Fruit fly (Drosophila melanogaster) whole organism, embryonic: Measurements from ENCODE around the gene Dif.

Experiments
- ATbp ChIP-seq: fragments of 200-800 bp; sonication (Bioruptor generic); optimal IDR thresholded peaks from 2 replicates; lab custom pipeline; 2017; ENCODE audit warnings: missing biosample characterization, mild to moderate bottlenecking, missing genetic modification characterization, missing genetic modification reagents
- Asciz ChIP-seq: fragments of 200-800 bp; sonication (Bioruptor generic); optimal IDR thresholded peaks from 2 replicates; lab custom pipeline; 2017; ENCODE audit warnings: missing biosample characterization, mild to moderate bottlenecking, missing genetic modification characterization, missing genetic modification reagents
- Bgb ChIP-seq: fragments of 200-800 bp; sonication (Bioruptor generic); IDR thresholded peaks from 2 replicates; pipeline ENCODE4 v1.3.6; 2022; ENCODE audit warnings: missing biosample characterization, missing genetic modification characterization; ENCODE audit not compliant: partially characterized antibody
- C15 ChIP-seq: fragments of 200-800 bp; sonication (Bioruptor generic); IDR thresholded peaks from 3 replicates; pipeline ENCODE4 v1.3.6; 2022; ENCODE audit warnings: missing biosample characterization, missing genetic modification characterization
- CG10654 ChIP-seq: fragments of 200-800 bp; sonication (Bioruptor generic); optimal IDR thresholded peaks from 2 replicates; lab custom pipeline; 2016; ENCODE audit warnings: missing biosample characterization, missing genetic modification characterization
- CG11456 ChIP-seq: fragments of 200-800 bp; sonication (Bioruptor generic); IDR thresholded peaks from 3 replicates; pipeline ENCODE4 v1.3.6; 2022; ENCODE audit warnings: missing biosample characterization, missing genetic modification characterization
- CG11723 ChIP-seq: fragments of 200-800 bp; sonication (Bioruptor generic); optimal IDR thresholded peaks from 2 replicates; lab custom pipeline; 2017; ENCODE audit warnings: missing biosample characterization, mild to moderate bottlenecking, missing genetic modification characterization
- CG12104 ChIP-seq: fragments of 200-800 bp; sonication (Bioruptor generic); optimal IDR thresholded peaks from 3 replicates; lab custom pipeline; 2016; ENCODE audit warnings: missing biosample characterization, missing genetic modification characterization
- CG12391 ChIP-seq: fragments of 200-800 bp; sonication (Bioruptor generic); optimal IDR thresholded peaks from 3 replicates; lab custom pipeline; 2018; ENCODE audit warnings: missing biosample characterization, mild to moderate bottlenecking, missing genetic modification characterization, moderate library complexity
- CG13775 ChIP-seq: fragments of 200-800 bp; sonication (Bioruptor generic); optimal IDR thresholded peaks from 3 replicates; lab custom pipeline; 2017; ENCODE audit warnings: missing biosample characterization, mild to moderate bottlenecking, missing genetic modification characterization
- CG17186 ChIP-seq: fragments of 200-800 bp; sonication (Bioruptor generic); optimal IDR thresholded peaks from 3 replicates; lab custom pipeline; 2017; ENCODE audit warnings: missing biosample characterization, missing genetic modification reagents, missing genetic modification characterization
- CG17912 ChIP-seq: fragments of 200-800 bp; sonication (Bioruptor generic); optimal IDR thresholded peaks from 2 replicates; lab custom pipeline; 2018; ENCODE audit warnings: missing biosample characterization, mild to moderate bottlenecking, missing genetic modification characterization
- CG18764 ChIP-seq: fragments of 200-800 bp; sonication (Bioruptor generic); optimal IDR thresholded peaks from 3 replicates; lab custom pipeline; 2016; ENCODE audit warnings: missing biosample characterization, missing genetic modification characterization
- CG3838 ChIP-seq: fragments of 200-800 bp; sonication (Bioruptor generic); optimal IDR thresholded peaks from 3 replicates; lab custom pipeline; 2016; ENCODE audit warnings: missing biosample characterization, missing genetic modification characterization
- CG3847 ChIP-seq: fragments of 200-800 bp; sonication (Bioruptor generic); IDR thresholded peaks from 2 replicates; pipeline ENCODE4 v1.3.6; 2022; ENCODE audit warnings: missing biosample characterization, missing genetic modification characterization
- CG6175 ChIP-seq: fragments of 200-800 bp; sonication (Bioruptor generic); IDR thresholded peaks from 3 replicates; pipeline ENCODE4 v1.3.6; 2022; ENCODE audit warnings: missing biosample characterization, missing genetic modification characterization
- CG6272 ChIP-seq: fragments of 200-800 bp; sonication (Bioruptor generic); IDR thresholded peaks from 2 replicates; pipeline ENCODE4 v1.3.6; 2022; ENCODE audit warnings: missing biosample characterization, missing genetic modification characterization
- CG6654 ChIP-seq: fragments of 200-800 bp; sonication (Bioruptor generic); optimal IDR thresholded peaks from 2 replicates; lab custom pipeline; 2017; ENCODE audit warnings: missing biosample characterization, mild to moderate bottlenecking, missing genetic modification characterization
- CG6689 ChIP-seq: fragments of 200-800 bp; sonication (Bioruptor generic); IDR thresholded peaks from 2 replicates; pipeline ENCODE4 v1.3.6; 2022; ENCODE audit warnings: missing biosample characterization, missing genetic modification characterization
- CG6813 ChIP-seq: fragments of 200-800 bp; sonication (Bioruptor generic); optimal IDR thresholded peaks from 2 replicates; lab custom pipeline; 2017; ENCODE audit warnings: missing biosample characterization, missing genetic modification characterization, mild to moderate bottlenecking, moderate library complexity, missing genetic modification reagents
- CG6854 ChIP-seq: fragments of 200-800 bp; sonication (Bioruptor generic); optimal IDR thresholded peaks from 3 replicates; lab custom pipeline; 2017; ENCODE audit warnings: missing biosample characterization, mild to moderate bottlenecking, missing genetic modification characterization
- CG9437 ChIP-seq: fragments of 200-800 bp; sonication (Bioruptor generic); optimal IDR thresholded peaks from 2 replicates; lab custom pipeline; 2018; ENCODE audit warnings: missing biosample characterization, mild to moderate bottlenecking, missing genetic modification characterization
- CG9876 ChIP-seq: fragments of 200-800 bp; sonication (Bioruptor generic); optimal IDR thresholded peaks from 2 replicates; lab custom pipeline; 2016; ENCODE audit warnings: missing biosample characterization, missing genetic modification characterization
- CHES-1-like ChIP-seq: fragments of 200-800 bp; sonication (Bioruptor generic); optimal IDR thresholded peaks from 2 replicates; lab custom pipeline; 2016; ENCODE audit warnings: missing biosample characterization, missing genetic modification characterization
- Dip2 ChIP-seq: fragments of 200-800 bp; sonication (Bioruptor generic); IDR thresholded peaks from 2 replicates; pipeline ENCODE4 v1.3.6; 2022; ENCODE audit warnings: missing biosample characterization, missing genetic modification characterization
- Elba2 ChIP-seq: fragments of 200-800 bp; sonication (Bioruptor generic); optimal IDR thresholded peaks from 3 replicates; lab custom pipeline; 2016; ENCODE audit warnings: missing biosample characterization, missing genetic modification characterization
- Gsc ChIP-seq: fragments of 200-800 bp; sonication (Bioruptor generic); IDR thresholded peaks from 2 replicates; pipeline ENCODE4 v1.3.6; 2022; ENCODE audit warnings: missing biosample characterization, missing genetic modification characterization
- Hr3 ChIP-seq: fragments of 200-800 bp; sonication (Bioruptor generic); optimal IDR thresholded peaks from 3 replicates; lab custom pipeline; 2016; ENCODE audit warnings: missing biosample characterization, missing genetic modification characterization
- Jarid2 ChIP-seq: fragments of 200-800 bp; sonication (Bioruptor generic); optimal IDR thresholded peaks from 3 replicates; lab custom pipeline; 2017; ENCODE audit warnings: mild to moderate bottlenecking, missing biosample characterization, missing genetic modification reagents, missing genetic modification characterization
- MBD-R2 ChIP-seq: fragments of 200-800 bp; sonication (Bioruptor generic); IDR thresholded peaks from 2 replicates; pipeline ENCODE4 v1.3.6; 2022; ENCODE audit warnings: missing biosample characterization, missing genetic modification characterization
- Mes4 ChIP-seq: fragments of 200-800 bp; sonication (Bioruptor generic); optimal IDR thresholded peaks from 2 replicates; lab custom pipeline; 2016; ENCODE audit warnings: missing biosample characterization, missing genetic modification characterization
- Sry-δ ChIP-seq: fragments of 200-800 bp; sonication (Bioruptor generic); optimal IDR thresholded peaks from 2 replicates; lab custom pipeline; 2016; ENCODE audit warnings: missing biosample characterization, missing genetic modification characterization
- Taf1 ChIP-seq: fragments of 200-800 bp; sonication (Bioruptor generic); IDR thresholded peaks from 2 replicates; pipeline ENCODE4 v1.3.6; 2022; ENCODE audit warnings: missing biosample characterization, missing genetic modification characterization
- btn ChIP-seq: fragments of 200-800 bp; sonication (Bioruptor generic); optimal IDR thresholded peaks from 2 replicates; lab custom pipeline; 2016; ENCODE audit warnings: missing biosample characterization, missing genetic modification characterization
- corto ChIP-seq: fragments of 200-800 bp; sonication (Bioruptor generic); optimal IDR thresholded peaks from 2 replicates; lab custom pipeline; 2016; ENCODE audit warnings: missing biosample characterization, mild to moderate bottlenecking, missing genetic modification characterization, moderate library complexity
- dmrt99B ChIP-seq: fragments of 200-800 bp; sonication (Bioruptor generic); optimal IDR thresholded peaks from 2 replicates; lab custom pipeline; 2018; ENCODE audit warnings: missing biosample characterization, mild to moderate bottlenecking, missing genetic modification characterization, moderate library complexity
- dysf ChIP-seq: fragments of 200-800 bp; sonication (Bioruptor generic); IDR thresholded peaks from 3 replicates; pipeline ENCODE4 v1.3.6; 2022; ENCODE audit warnings: missing biosample characterization, missing genetic modification characterization
- hbn ChIP-seq: fragments of 200-800 bp; sonication (Bioruptor generic); IDR thresholded peaks from 2 replicates; pipeline ENCODE4 v1.3.6; 2022; ENCODE audit warnings: missing biosample characterization, missing genetic modification characterization; ENCODE audit not compliant: partially characterized antibody
- her ChIP-seq: fragments of 200-800 bp; sonication (Bioruptor generic); optimal IDR thresholded peaks from 2 replicates; lab custom pipeline; 2016; ENCODE audit warnings: missing biosample characterization, missing genetic modification characterization
- hkb ChIP-seq, 2 experiments: fragments of 200-800 bp in 1 of 2; fragments of >200 bp in 1 of 2; sonication (Bioruptor generic) in 1 of 2; IDR thresholded peaks in 1 of 2; optimal IDR thresholded peaks in 1 of 2; 2 replicates each; pipeline versions ENCODE4 v1.3.6 to Lab custom; 2017 to 2022; ENCODE audit warnings: missing biosample characterization in 1 of 2, missing genetic modification characterization in 1 of 2
- lmd ChIP-seq: fragments of 200-800 bp; sonication (Bioruptor generic); IDR thresholded peaks from 2 replicates; pipeline ENCODE4 v1.3.6; 2022; ENCODE audit warnings: missing biosample characterization, missing genetic modification characterization
- p53 ChIP-seq: fragments of 200-800 bp; sonication (Bioruptor generic); optimal IDR thresholded peaks from 2 replicates; lab custom pipeline; 2016; ENCODE audit warnings: missing biosample characterization, missing genetic modification characterization
- peb ChIP-seq: fragments of 200-800 bp; sonication (Bioruptor generic); IDR thresholded peaks from 2 replicates; pipeline ENCODE4 v1.3.6; 2022; ENCODE audit warnings: missing biosample characterization, missing genetic modification characterization
- sd ChIP-seq: fragments of 200-800 bp; sonication (Bioruptor generic); optimal IDR thresholded peaks from 3 replicates; lab custom pipeline; 2018; ENCODE audit warnings: missing biosample characterization, mild to moderate bottlenecking, missing genetic modification characterization, moderate library complexity
- seq ChIP-seq: fragments of 200-800 bp; sonication (Bioruptor generic); IDR thresholded peaks from 2 replicates; pipeline ENCODE4 v1.3.6; 2022; ENCODE audit warnings: missing biosample characterization, missing genetic modification characterization
- ssp ChIP-seq: fragments of 200-800 bp; sonication (Bioruptor generic); IDR thresholded peaks from 2 replicates; pipeline ENCODE4 v1.3.6; 2022; ENCODE audit warnings: missing biosample characterization, missing genetic modification characterization
- tna ChIP-seq: fragments of 200-800 bp; sonication (Bioruptor generic); IDR thresholded peaks from 2 replicates; pipeline ENCODE4 v1.3.6; 2022; ENCODE audit warnings: missing biosample characterization, missing genetic modification characterization; ENCODE audit not compliant: partially characterized antibody
- tup ChIP-seq: fragments of 200-800 bp; sonication (Bioruptor generic); optimal IDR thresholded peaks from 2 replicates; lab custom pipeline; 2016; ENCODE audit warnings: missing biosample characterization, mild to moderate bottlenecking, missing genetic modification characterization, moderate library complexity
- z ChIP-seq: fragments of 200-800 bp; sonication (Bioruptor generic); IDR thresholded peaks from 3 replicates; pipeline ENCODE4 v1.3.6; 2022; ENCODE audit warnings: missing biosample characterization, missing genetic modification characterization

The Dif gene

dm6 chr2L:17429788-17430587 is 3.0 kb downstream of the Dif start (continued):
- TF ChIP-seq CG11456 (GFP tag; lab: Robert Waterston, UW) (no peak), Dip2 (GFP tag; lab: Robert Waterston, UW) (peak; percentile 40; the same call in 1 of the 2 replicates), CG6689 (GFP tag; lab: Robert Waterston, UW) (peak; percentile 97), Asciz (peak; percentile 98), hbn (GFP tag; lab: Robert Waterston, UW) (no peak), MBD-R2 (GFP tag; lab: Robert Waterston, UW) (peak; percentile 39; the same call in 1 of the 2 replicates), sd (tag; lab: Kevin White, UChicago) (peak; percentile 52), CHES-1-like (GFP tag; lab: Kevin White, UChicago) (peak; percentile 15), CG10654 (peak; percentile 95), CG6272 (GFP tag; lab: Robert Waterston, UW) (peak; percentile 90), Mes4 (GFP tag; lab: Kevin White, UChicago) (peak; percentile 30), ATbp (GFP tag; lab: Kevin White, UChicago) (peak; percentile 94), ssp (GFP tag; lab: Robert Waterston, UW) (peak; percentile 64), peb (peak; percentile 92), her (GFP tag; lab: Kevin White, UChicago) (no peak), Hr3 (GFP tag; lab: Kevin White, UChicago) (peak; percentile 96), z (GFP tag; lab: Robert Waterston, UW) (0 out of 3 replicates have a peak, but pooled peaks have one; percentile 36), seq (GFP tag; lab: Robert Waterston, UW) (peak; percentile 90), corto (peak; percentile 48), CG12104 (GFP tag; lab: Kevin White, UChicago) (peak; percentile 80), Sry-δ (no peak), hkb (optimal IDR thresholded peaks at IDR 0.05; lab: Kevin White, UChicago) (no peak), hkb (GFP tag; IDR thresholded peaks at IDR 0.05; lab: Robert Waterston, UW) (peak; percentile 82), CG3838 (GFP tag; lab: Kevin White, UChicago) (peak; percentile 47), Bgb (GFP tag; lab: Robert Waterston, UW) (no peak; the same call in 1 of the 2 replicates), CG6175 (no peak; the same call in 2 of the 3 replicates), CG17186 (GFP tag; lab: Kevin White, UChicago) (peak; percentile 60), CG12391 (tag; lab: Kevin White, UChicago) (peak; percentile 98), Elba2 (no peak), CG6854 (GFP tag; lab: Kevin White, UChicago) (peak; percentile 95), btn (GFP tag; lab: Kevin White, UChicago) (no peak), CG13775 (GFP tag; lab: Kevin White, UChicago) (peak; percentile 92), tna (GFP tag; lab: Robert Waterston, UW) (no peak), CG11723 (GFP tag; lab: Kevin White, UChicago) (peak; percentile 86), dysf (GFP tag; lab: Robert Waterston, UW) (peak; percentile 88), Jarid2 (GFP tag; lab: Kevin White, UChicago) (peak; percentile 85), Gsc (GFP tag; lab: Robert Waterston, UW) (peak; percentile 88), CG3847 (GFP tag; lab: Robert Waterston, UW) (peak; percentile 85), CG6813 (GFP tag; lab: Kevin White, UChicago) (peak; percentile 93), CG18764 (GFP tag; lab: Kevin White, UChicago) (peak; percentile 89), CG9876 (GFP tag; lab: Kevin White, UChicago) (no peak), dmrt99B (tag; lab: Kevin White, UChicago) (peak; percentile 100), lmd (GFP tag; lab: Robert Waterston, UW) (peak; percentile 94), tup (GFP tag; lab: Kevin White, UChicago) (peak; percentile 40), Taf1 (peak; percentile 55), p53 (no peak), CG17912 (GFP tag; lab: Kevin White, UChicago) (no peak), CG6654 (peak; percentile 85), C15 (GFP tag; lab: Robert Waterston, UW) (peak; percentile 72; the same call in 1 of the 3 replicates), CG9437 (GFP tag; lab: Kevin White, UChicago) (peak; percentile 96)
